Worm (Caenorhabditis elegans): Measurements from ENCODE around the gene ssup-72.
A peak's percentile ranks its signal among the peaks of the same experiment; 100 is the strongest.

The ssup-72 gene

ce11 chrII:6826726-6827125 lies 50.3 kb downstream of the ssup-72 start (continued):
- TF ChIP-seq mxl-3 (GFP tag; optimal IDR thresholded peaks at IDR 0.05) (peak; percentile 27), R02D3.7 (tag; optimal IDR thresholded peaks at IDR 0.05) (no peak), nhr-11 (tag; optimal IDR thresholded peaks at IDR 0.05) (peak; percentile 53), nhr-237 (tag; optimal IDR thresholded peaks at IDR 0.05) (no peak), aha-1 (tag) (peak; percentile 97), F10B5.3 (tag; optimal IDR thresholded peaks at IDR 0.05) (no peak), gei-8 (GFP tag; optimal IDR thresholded peaks at IDR 0.05) (peak; percentile 10)

- TF ChIP-seq lin-39 (tag; optimal IDR thresholded peaks at IDR 0.05) (no peak), mep-1 (tag; optimal IDR thresholded peaks at IDR 0.05) (peak; percentile 62), ceh-44 (GFP tag; IDR thresholded peaks at IDR 0.05) (no peak), rbr-2 (tag; optimal IDR thresholded peaks at IDR 0.05) (peak; percentile 36), hlh-30 (tag; optimal IDR thresholded peaks at IDR 0.05; ENCODE audit: insufficient read depth) (peak; percentile 68), ZK546.5 (tag; optimal IDR thresholded peaks at IDR 0.05) (no peak), ctbp-1 (GFP tag; IDR thresholded peaks at IDR 0.05) (peak; percentile 43; the same call in 1 of the 2 replicates), lin-1 (GFP tag; IDR thresholded peaks at IDR 0.05) (no peak), tag-97 (GFP tag; IDR thresholded peaks at IDR 0.05) (no peak), pha-4 (GFP tag; IDR thresholded peaks at IDR 0.05) (peak; percentile 51; the same call in 1 of the 2 replicates), pha-4 (tag; optimal IDR thresholded peaks at IDR 0.05) (no peak), nhr-77 (tag; optimal IDR thresholded peaks at IDR 0.05) (no peak), ceh-28 (tag; optimal IDR thresholded peaks at IDR 0.05) (no peak), aly-2 (tag; optimal IDR thresholded peaks at IDR 0.05) (no peak), nhr-10 (tag; optimal IDR thresholded peaks at IDR 0.05) (no peak), D1046.2 (GFP tag; IDR thresholded peaks at IDR 0.05) (no peak), ceh-32 (tag; optimal IDR thresholded peaks at IDR 0.05; ENCODE audit: poor library complexity) (no peak), mxl-3 (GFP tag; optimal IDR thresholded peaks at IDR 0.05) (peak; percentile 69), nhr-48 (tag; optimal IDR thresholded peaks at IDR 0.05) (no peak), lsy-2 (tag; optimal IDR thresholded peaks at IDR 0.05) (peak; percentile 48 to 51), zip-2 (tag; optimal IDR thresholded peaks at IDR 0.05) (no peak), nhr-28 (tag; optimal IDR thresholded peaks at IDR 0.05) (peak; percentile 74), dmd-6 (GFP tag; IDR thresholded peaks at IDR 0.05) (peak; percentile 69), nhr-102 (tag; optimal IDR thresholded peaks at IDR 0.05) (no peak), nhr-111 (GFP tag; optimal IDR thresholded peaks at IDR 0.05) (no peak), R02D3.7 (tag; optimal IDR thresholded peaks at IDR 0.05) (no peak), vab-7 (GFP tag; IDR thresholded peaks at IDR 0.05) (no peak), daf-16 (GFP tag; optimal IDR thresholded peaks at IDR 0.05) (no peak), daf-16 (tag; optimal IDR thresholded peaks at IDR 0.05) (peak; percentile 23), snpc-1.2 (GFP tag; IDR thresholded peaks at IDR 0.05) (no peak), skn-1 (tag; optimal IDR thresholded peaks at IDR 0.05) (no peak), hlh-11 (tag; optimal IDR thresholded peaks at IDR 0.05) (peak; percentile 91), hmg-1.1 (GFP tag; IDR thresholded peaks at IDR 0.05) (peak; percentile 54; the same call in 1 of the 2 replicates), sdz-12 (GFP tag; optimal IDR thresholded peaks at IDR 0.05) (no peak), Y5F2A.4 (GFP tag; optimal IDR thresholded peaks at IDR 0.05) (no peak), lin-29 (GFP tag; IDR thresholded peaks at IDR 0.05) (no peak), mes-2 (tag; optimal IDR thresholded peaks at IDR 0.05; ENCODE audit: poor library complexity, severe bottlenecking) (peak; percentile 43), saeg-2 (GFP tag; IDR thresholded peaks at IDR 0.05) (no peak), dve-1 (tag; optimal IDR thresholded peaks at IDR 0.05; ENCODE audit: insufficient read depth) (peak; percentile 67), gei-8 (GFP tag; optimal IDR thresholded peaks at IDR 0.05) (no peak), unc-39 (tag; optimal IDR thresholded peaks at IDR 0.05) (no peak), tra-1 (GFP tag; IDR thresholded peaks at IDR 0.05) (peak; percentile 90), ceh-20 (GFP tag; IDR thresholded peaks at IDR 0.05) (0 out of 2 replicates have a peak, but pooled peaks have one; percentile 53), nhr-11 (tag; optimal IDR thresholded peaks at IDR 0.05) (peak; percentile 66), mdl-1 (tag; optimal IDR thresholded peaks at IDR 0.05) (peak; percentile 46 to 82), Y48G9A.11 (GFP tag; IDR thresholded peaks at IDR 0.05) (no peak), madf-9 (GFP tag; conservative IDR thresholded peaks at IDR 0.05) (peak; percentile 36; the same call in 1 of the 2 replicates)
Measured at ce11 chrII:6827388-6827787, 51.0 kb downstream of the ssup-72 start.
